Worm (Caenorhabditis elegans) whole organism, dauer: ENCODE measurements around the gene Y48C3A.14.

Source experiments
- unc-62 ChIP-seq: sonication (generic microtip); optimal IDR thresholded peaks from 2 replicates; lab custom pipeline; 2017; ENCODE audit warnings: missing biosample characterization, missing genetic modification reagents, missing genetic modification characterization

The Y48C3A.14 gene

DNA sequence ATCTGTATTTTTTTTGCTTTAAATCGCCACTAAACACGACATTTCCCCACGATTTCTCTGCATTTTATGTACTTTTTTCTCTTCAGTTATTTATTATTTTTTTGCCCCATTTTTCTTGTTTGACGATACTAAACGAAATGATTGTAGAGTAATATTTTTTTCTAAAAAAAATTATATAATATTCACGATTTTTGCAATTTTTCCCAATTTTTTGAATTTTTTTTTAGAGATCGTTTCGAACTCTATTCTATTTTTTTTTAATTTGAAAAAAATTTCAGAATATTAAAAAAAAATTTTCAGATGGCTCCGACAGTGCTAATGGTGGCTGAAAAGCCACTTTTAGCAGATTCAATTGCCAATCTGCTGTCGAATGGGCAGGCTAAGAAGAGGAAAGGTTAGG is at the start of gene Y48C3A.14:
Gene Y48C3A.14 (plus strand): TSS at position 301 of the 400 bp plus-strand sequence.
- no peak for TF ChIP-seq unc-62 (GFP tag; lab: Kevin White, UChicago)

- TF ChIP-seq unc-62 (GFP tag; lab: Kevin White, UChicago), result no peak
Observed at ce11 chrII:13339984-13340383, 49.6 kb upstream of the Y48C3A.14 start.

- no peak for TF ChIP-seq unc-62 (GFP tag; lab: Kevin White, UChicago)
Observed at ce11 chrII:13341320-13341719, 48.2 kb upstream of the Y48C3A.14 start.

- TF ChIP-seq unc-62 (GFP tag; lab: Kevin White, UChicago), result no peak
Observed at ce11 chrII:13356092-13356491, 33.5 kb upstream of the Y48C3A.14 start, which contains the start of gene dmsr-3. Gene dmsr-3 (minus strand): TSS chrII:13356192.

DNA sequence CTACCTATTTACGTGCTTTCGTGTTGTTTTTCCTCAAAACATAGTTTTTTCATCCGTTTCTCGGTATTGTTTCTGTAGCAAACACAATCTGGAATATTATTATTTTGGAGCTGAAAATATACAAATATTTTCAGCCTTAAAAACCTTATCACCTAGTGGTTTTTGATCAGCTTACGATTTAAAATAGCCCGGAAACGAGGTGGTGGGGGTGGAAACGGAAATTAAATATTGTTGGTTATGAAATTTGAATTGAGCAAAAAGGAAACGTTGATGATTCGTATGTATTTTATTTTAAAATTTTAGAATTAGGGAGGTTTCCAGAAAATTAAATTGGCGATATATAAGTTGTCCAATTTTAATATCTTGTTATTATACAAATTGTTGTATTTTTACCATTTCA is 21.8 kb upstream of the Y48C3A.14 start:
- TF ChIP-seq unc-62 (GFP tag; lab: Kevin White, UChicago), result no peak

DNA sequence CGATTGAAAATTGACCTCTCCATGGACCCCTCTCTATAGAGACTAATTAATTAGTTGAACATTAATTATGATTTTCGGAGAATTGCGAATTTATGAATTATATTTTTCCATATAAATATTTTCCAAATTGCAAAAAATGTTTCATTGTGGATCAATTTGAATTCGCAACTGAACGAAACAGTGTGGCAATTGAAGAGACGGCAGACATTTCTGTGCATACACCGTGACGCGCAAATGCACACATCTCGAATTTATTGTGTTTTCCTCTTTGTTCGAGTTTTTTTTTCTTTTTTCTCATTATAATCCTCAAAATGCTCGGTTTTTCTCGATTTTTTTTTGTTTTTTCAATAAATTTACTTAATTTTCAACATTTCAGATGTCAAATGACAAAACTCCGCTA is 20.3 kb upstream of the Y48C3A.14 start, which contains the start of gene Y48C3A.20:
Gene Y48C3A.20 (plus strand): TSS at position 377 of the 400 bp plus-strand sequence.
- no peak for TF ChIP-seq unc-62 (GFP tag; lab: Kevin White, UChicago)

DNA sequence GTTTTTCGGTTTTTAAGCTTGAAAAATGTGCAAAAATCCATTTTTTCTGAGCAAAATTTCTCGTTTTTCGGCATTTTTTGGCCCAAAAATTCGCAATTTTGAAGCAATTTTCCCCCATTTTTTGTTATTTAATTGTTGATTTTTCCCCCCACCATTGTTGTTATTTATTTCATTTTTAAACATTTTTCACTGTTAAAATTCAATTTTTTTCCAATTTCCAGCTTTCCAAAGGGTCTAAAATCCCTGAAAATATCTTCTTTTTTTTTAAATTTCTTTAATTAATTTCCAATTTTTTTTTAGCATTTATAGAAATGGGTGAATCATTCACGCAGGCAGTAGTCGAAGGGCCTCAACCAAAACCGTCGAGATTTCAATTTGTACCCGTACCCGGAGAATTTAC is 13.4 kb upstream of the Y48C3A.14 start, which contains the start of gene Y48C3A.12:
Gene Y48C3A.12 (plus strand): TSS at position 301 of the 400 bp plus-strand sequence.
- TF ChIP-seq unc-62 (GFP tag; lab: Kevin White, UChicago), result no peak

ce11 chrII:13383061-13383460 is 6.5 kb upstream of the Y48C3A.14 start:
- TF ChIP-seq unc-62 (GFP tag; lab: Kevin White, UChicago), result no peak

DNA sequence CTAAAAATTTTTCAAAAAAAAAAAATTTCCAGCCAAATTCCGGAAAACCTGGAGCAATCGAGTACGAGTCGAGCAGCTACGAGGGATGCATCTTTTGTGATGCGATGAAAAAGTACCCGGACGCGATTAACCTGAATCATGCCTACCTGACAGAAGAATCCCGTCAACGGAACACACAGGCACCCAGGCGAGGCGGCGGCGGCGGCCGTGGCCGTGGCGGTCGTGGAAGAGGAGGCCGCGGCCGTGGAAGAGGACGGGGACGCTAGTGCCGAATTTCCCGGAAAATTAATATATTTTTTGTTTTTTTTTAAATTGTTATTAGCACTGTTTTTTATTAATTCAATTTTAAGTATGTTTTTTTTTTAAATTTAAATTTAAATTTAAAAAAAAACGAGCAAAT is 12.0 kb downstream of the Y48C3A.14 start:
- no peak for TF ChIP-seq unc-62 (GFP tag; lab: Kevin White, UChicago)

DNA sequence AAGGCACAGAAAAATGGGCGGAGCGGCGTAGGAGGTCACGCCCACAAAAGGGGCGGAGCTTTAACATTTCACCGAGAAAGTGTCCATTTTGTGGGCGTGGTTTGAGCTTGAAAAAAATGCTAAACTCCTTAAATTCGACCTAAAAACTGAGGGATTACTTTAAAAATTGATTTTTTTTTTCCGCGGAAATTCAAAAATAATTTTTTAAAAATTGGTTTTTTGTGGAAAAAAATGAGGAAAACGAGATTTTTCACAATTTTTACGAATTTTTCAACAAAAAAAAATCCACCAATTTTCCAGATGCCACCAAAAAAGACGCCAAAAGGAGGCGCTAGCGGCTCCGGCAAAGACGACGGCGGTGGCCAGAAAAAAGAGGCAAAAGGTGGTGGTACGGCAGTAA is 13.1 kb downstream of the Y48C3A.14 start, which contains the start of gene pinn-4:
Gene pinn-4 (plus strand): TSS at position 301 of the 400 bp plus-strand sequence.
- no peak for TF ChIP-seq unc-62 (GFP tag; lab: Kevin White, UChicago)

DNA sequence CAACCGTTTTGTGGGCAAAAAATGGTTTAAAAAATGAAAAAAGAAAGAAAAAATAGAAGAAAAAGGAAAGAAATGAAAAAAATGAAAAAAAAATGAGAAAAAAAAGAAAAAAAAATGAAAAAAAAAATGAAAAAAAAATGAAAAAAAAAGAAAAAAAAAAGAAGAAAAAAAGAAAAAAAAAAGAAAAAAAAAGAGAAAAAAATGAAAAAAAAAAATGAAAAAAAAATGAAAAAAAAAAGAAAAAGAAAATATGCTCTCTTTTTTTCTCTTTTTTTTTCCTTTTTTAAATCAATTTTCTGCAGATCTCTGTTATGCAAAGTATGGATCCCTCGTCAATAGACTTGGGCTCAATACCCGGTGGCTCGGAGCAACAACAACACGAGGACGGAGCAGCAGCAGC is 16.3 kb downstream of the Y48C3A.14 start, which contains the start of gene efl-2:
Gene efl-2 (plus strand): TSS at position 301 of the 400 bp plus-strand sequence.
- TF ChIP-seq unc-62 (GFP tag; lab: Kevin White, UChicago), result no peak

DNA sequence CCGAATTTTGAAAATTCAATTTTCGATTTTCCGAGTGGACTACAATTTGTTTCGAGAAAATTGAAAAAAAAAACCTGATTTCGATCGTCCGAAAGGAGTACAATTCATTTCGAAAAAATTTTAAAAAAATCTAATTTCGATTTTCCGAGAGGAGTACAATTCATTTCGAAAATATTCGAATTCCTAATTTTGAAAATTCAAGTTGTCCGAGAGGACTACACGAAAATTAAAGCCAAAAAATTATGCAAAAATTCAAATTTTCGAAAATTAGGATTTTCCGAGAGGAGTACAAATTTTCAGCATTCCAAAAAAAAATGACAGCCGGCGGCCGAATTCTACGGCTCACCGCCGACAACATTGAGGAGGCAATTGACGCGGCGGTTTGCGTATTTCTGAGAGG is 22.8 kb downstream of the Y48C3A.14 start, which contains the start of gene Y48C3A.18:
Gene Y48C3A.18 (plus strand): TSS at position 301 of the 400 bp plus-strand sequence.
- TF ChIP-seq unc-62 (GFP tag; lab: Kevin White, UChicago), result no peak

DNA sequence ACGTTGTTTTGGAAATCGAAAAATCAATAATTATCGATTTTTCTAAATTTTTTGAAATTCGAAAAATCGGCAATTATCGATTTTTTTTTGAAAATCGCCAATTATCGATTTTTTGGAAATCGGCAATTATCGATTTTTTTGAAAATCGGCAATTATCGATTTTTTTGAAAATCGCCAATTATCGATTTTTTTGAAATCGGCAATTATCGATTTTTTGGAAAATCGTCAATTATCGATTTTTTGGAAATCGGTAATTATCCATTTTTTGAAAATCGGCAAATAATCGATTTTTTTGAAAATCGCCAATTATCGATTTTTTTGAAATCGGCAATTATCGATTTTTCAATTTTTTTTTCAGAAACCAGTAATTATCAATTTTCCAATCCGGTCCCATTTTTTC is 24.5 kb downstream of the Y48C3A.14 start:
- TF ChIP-seq unc-62 (GFP tag; lab: Kevin White, UChicago), result no peak

DNA sequence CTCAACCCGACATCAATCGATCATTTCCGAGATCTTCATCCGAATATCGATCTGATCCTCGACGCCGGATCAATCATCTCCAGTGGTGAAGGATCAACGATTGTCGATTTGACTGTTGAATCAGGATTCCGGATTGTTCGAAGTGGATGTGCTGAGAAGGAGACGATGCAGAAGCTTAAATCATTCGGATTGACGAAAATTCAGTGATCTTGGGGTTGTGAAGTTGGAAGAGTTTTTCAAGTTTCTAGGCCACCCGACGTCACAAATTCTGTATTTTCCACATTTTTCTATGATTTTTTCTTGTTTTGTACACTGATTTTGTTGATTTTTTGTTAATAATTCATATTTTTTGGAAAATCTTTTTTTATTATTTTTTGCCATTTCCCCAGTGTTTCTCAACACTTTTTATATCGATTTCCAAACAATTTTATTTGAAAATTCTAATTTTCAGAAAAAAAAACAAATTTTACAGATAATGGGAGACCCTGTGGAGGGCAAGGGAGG is 25.0 kb downstream of the Y48C3A.14 start, which contains the start of gene Y48E1C.1:
Gene Y48E1C.1 (plus strand): TSS at position 454 of the 504 bp plus-strand sequence.
- no peak for TF ChIP-seq unc-62 (GFP tag; lab: Kevin White, UChicago)

- no peak for TF ChIP-seq unc-62 (GFP tag; lab: Kevin White, UChicago)
Observed at ce11 chrII:13416552-13416951, 27.0 kb downstream of the Y48C3A.14 start.

DNA sequence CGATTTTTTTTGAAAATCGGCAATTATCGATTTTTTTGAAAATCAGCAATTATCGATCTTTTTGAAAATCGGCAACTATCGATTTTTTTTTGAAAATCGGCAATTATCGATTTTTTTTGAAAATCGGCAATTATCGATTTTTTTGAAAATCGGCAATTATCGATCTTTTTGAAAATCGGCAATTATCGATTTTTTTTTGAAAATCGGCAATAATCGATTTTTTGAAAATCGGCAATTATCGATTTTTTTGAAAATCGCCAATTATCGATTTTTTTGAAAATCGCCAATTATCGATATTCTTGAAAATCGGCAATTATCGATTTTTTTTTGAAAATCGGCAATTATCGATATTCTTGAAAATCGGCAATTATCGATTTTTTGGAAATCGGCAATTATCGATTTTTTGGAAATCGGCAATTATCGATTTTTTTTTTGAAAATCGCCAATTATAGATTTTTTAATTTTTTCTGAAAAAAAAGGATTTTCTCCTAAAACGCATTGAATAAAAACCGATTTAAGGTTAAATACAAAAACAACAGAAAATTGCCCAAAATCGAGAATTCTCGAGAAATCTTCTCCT is 28.0 kb downstream of the Y48C3A.14 start:
- TF ChIP-seq unc-62 (GFP tag; lab: Kevin White, UChicago), result no peak

- no peak for TF ChIP-seq unc-62 (GFP tag; lab: Kevin White, UChicago)
Observed at ce11 chrII:13424242-13424641, 34.7 kb downstream of the Y48C3A.14 start, which contains the start of gene Y48E1C.2. Gene Y48E1C.2 (plus strand): TSS chrII:13424542.
